Worm (Caenorhabditis elegans) whole organism, mixed stage, embryonic: Measurements from ENCODE around the gene srx-110.

Source experiments
- bed-3 ChIP-seq: fragments of 200-800 bp; sonication (Bioruptor generic); optimal IDR thresholded peaks from 3 replicates; lab custom pipeline; 2018; ENCODE audit warnings: mild to moderate bottlenecking, missing genetic modification characterization, moderate library complexity, missing compliant biosample characterization
- blmp-1 ChIP-seq: fragments of 150-350 bp; optimal IDR thresholded peaks from 2 replicates; lab custom pipeline; 2014; ENCODE audit warnings: missing biosample characterization, missing genetic modification characterization
- ceh-39 ChIP-seq: fragments of 150-350 bp; optimal IDR thresholded peaks from 2 replicates; lab custom pipeline; 2014; ENCODE audit warnings: missing biosample characterization, missing genetic modification characterization
- ceh-83 ChIP-seq: fragments of 200-800 bp; sonication (Bioruptor generic); optimal IDR thresholded peaks from 2 replicates; lab custom pipeline; 2018; ENCODE audit warnings: mild to moderate bottlenecking, missing genetic modification characterization, missing compliant biosample characterization
- ces-1 ChIP-seq: fragments of 150-350 bp; optimal IDR thresholded peaks from 2 replicates; lab custom pipeline; 2014; ENCODE audit warnings: missing biosample characterization, missing genetic modification reagents, missing genetic modification characterization
- drap-1 ChIP-seq: fragments of 200-800 bp; sonication (Bioruptor generic); optimal IDR thresholded peaks from 3 replicates; lab custom pipeline; 2018; ENCODE audit warnings: mild to moderate bottlenecking, missing genetic modification characterization, missing compliant biosample characterization
- elt-1 ChIP-seq: sonication (generic microtip); optimal IDR thresholded peaks from 2 replicates; lab custom pipeline; 2017; ENCODE audit warnings: missing genetic modification characterization, mild to moderate bottlenecking, missing compliant biosample characterization, antibody characterized with exemption, moderate library complexity, borderline replicate concordance; ENCODE audit not compliant: insufficient read depth
- elt-3 ChIP-seq: fragments of 150-350 bp; optimal IDR thresholded peaks from 2 replicates; lab custom pipeline; 2014; ENCODE audit warnings: missing biosample characterization, missing genetic modification characterization
- flh-1 ChIP-seq: fragments of 200-800 bp; sonication (Bioruptor generic); optimal IDR thresholded peaks from 2 replicates; lab custom pipeline; 2018; ENCODE audit warnings: mild to moderate bottlenecking, missing genetic modification characterization, moderate library complexity, missing compliant biosample characterization
- ham-2 ChIP-seq: fragments of 200-800 bp; sonication (Bioruptor generic); optimal IDR thresholded peaks from 2 replicates; lab custom pipeline; 2018; ENCODE audit warnings: mild to moderate bottlenecking, missing genetic modification characterization, missing compliant biosample characterization
- hlh-1 ChIP-seq: fragments of 150-350 bp; optimal IDR thresholded peaks from 2 replicates; lab custom pipeline; 2014; ENCODE audit warnings: missing biosample characterization, missing genetic modification reagents, missing genetic modification characterization
- lin-13 ChIP-seq: fragments of 150-350 bp; optimal IDR thresholded peaks from 2 replicates; lab custom pipeline; 2014; ENCODE audit warnings: missing biosample characterization, missing genetic modification characterization
- lin-32 ChIP-seq: fragments of 200-800 bp; sonication (Bioruptor generic); optimal IDR thresholded peaks from 2 replicates; lab custom pipeline; 2018; ENCODE audit warnings: mild to moderate bottlenecking, missing genetic modification characterization, missing compliant biosample characterization
- lsy-2 ChIP-seq: fragments of 150-350 bp; optimal IDR thresholded peaks from 2 replicates; lab custom pipeline; 2014; ENCODE audit warnings: missing biosample characterization, missing genetic modification characterization
- mab-5 ChIP-seq: fragments of 150-350 bp; optimal IDR thresholded peaks from 2 replicates; lab custom pipeline; 2014; ENCODE audit warnings: missing biosample characterization, missing genetic modification characterization
- mep-1 ChIP-seq: fragments of 150-350 bp; optimal IDR thresholded peaks from 2 replicates; lab custom pipeline; 2017; ENCODE audit warnings: missing biosample characterization, missing genetic modification reagents, missing genetic modification characterization, inconsistent platforms
- mls-2 ChIP-seq: sonication (generic microtip); optimal IDR thresholded peaks from 2 replicates; lab custom pipeline; 2016; ENCODE audit warnings: mild to moderate bottlenecking, missing genetic modification characterization, moderate library complexity, missing compliant biosample characterization
- nhr-12 ChIP-seq: fragments of 150-350 bp; optimal IDR thresholded peaks from 2 replicates; lab custom pipeline; 2014; ENCODE audit warnings: missing biosample characterization, missing genetic modification characterization
- nhr-2 ChIP-seq: fragments of 150-350 bp; optimal IDR thresholded peaks from 2 replicates; lab custom pipeline; 2014; ENCODE audit warnings: missing biosample characterization, missing genetic modification characterization
- nhr-28 ChIP-seq: fragments of 150-350 bp; optimal IDR thresholded peaks from 2 replicates; lab custom pipeline; 2014; ENCODE audit warnings: missing biosample characterization, missing genetic modification characterization
- pha-4 ChIP-seq: fragments of 150-350 bp; optimal IDR thresholded peaks from 2 replicates; lab custom pipeline; 2018; ENCODE audit warnings: missing biosample characterization, missing genetic modification reagents, missing genetic modification characterization
- sem-2 ChIP-seq: fragments of 200-800 bp; sonication (Bioruptor generic); optimal IDR thresholded peaks from 2 replicates; lab custom pipeline; 2018; ENCODE audit warnings: mild to moderate bottlenecking, missing genetic modification characterization, missing compliant biosample characterization
- snpc-4 ChIP-seq: fragments of 150-350 bp; optimal IDR thresholded peaks from 2 replicates; lab custom pipeline; 2014; ENCODE audit warnings: missing biosample characterization, missing genetic modification characterization
- sptf-1 ChIP-seq: sonication (generic microtip); optimal IDR thresholded peaks from 2 replicates; lab custom pipeline; 2017; ENCODE audit warnings: mild to moderate bottlenecking, missing genetic modification characterization, moderate library complexity, missing compliant biosample characterization
- tbx-8 ChIP-seq: fragments of 200-800 bp; sonication (Bioruptor generic); optimal IDR thresholded peaks from 2 replicates; lab custom pipeline; 2018; ENCODE audit warnings: mild to moderate bottlenecking, missing genetic modification characterization, moderate library complexity, missing compliant biosample characterization
- unc-120 ChIP-seq: sonication (generic microtip); optimal IDR thresholded peaks from 2 replicates; lab custom pipeline; 2017; ENCODE audit warnings: missing genetic modification characterization, missing compliant biosample characterization; ENCODE audit not compliant: poor library complexity, severe bottlenecking
- unc-39 ChIP-seq: fragments of 150-350 bp; optimal IDR thresholded peaks from 2 replicates; lab custom pipeline; 2014; ENCODE audit warnings: missing biosample characterization, missing genetic modification characterization
- unc-62 ChIP-seq: fragments of 150-350 bp; optimal IDR thresholded peaks from 2 replicates; lab custom pipeline; 2014; ENCODE audit warnings: missing biosample characterization, missing genetic modification reagents, missing genetic modification characterization
- zip-8 ChIP-seq: fragments of 150-350 bp; optimal IDR thresholded peaks from 2 replicates; lab custom pipeline; 2014; ENCODE audit warnings: missing biosample characterization, missing genetic modification characterization
- ztf-11 ChIP-seq: fragments of 150-350 bp; optimal IDR thresholded peaks from 2 replicates; lab custom pipeline; 2014; ENCODE audit warnings: missing biosample characterization, missing genetic modification characterization

The srx-110 gene

DNA sequence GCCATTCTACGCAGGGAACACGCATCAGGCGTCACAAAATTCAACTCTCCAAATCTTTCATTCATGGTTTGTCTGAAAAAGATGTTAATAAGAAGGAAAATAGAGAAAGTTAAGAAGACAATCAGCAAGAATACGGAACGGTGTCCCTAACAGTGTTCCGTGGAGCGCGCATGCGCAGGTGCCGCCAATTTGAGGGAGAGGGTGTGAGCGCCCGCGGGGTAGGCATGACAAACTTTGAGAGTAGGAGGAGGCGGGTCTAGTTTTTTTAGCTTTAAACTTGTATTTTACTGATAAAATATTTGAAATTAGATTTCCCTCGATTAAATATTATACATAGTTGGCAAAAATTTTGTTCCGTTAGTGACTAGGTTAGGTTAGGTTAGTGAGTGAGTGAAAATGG lies 29.0 kb upstream of the srx-110 start:
- TF ChIP-seq unc-62 (GFP tag; lab: Kevin White, UChicago) (no peak), mab-5 (no peak), unc-120 (tag; lab: Kevin White, UChicago) (no peak), nhr-28 (tag; lab: Kevin White, UChicago) (no peak), elt-1 (tag; lab: Kevin White, UChicago) (no peak), drap-1 (GFP tag; lab: Kevin White, UChicago) (no peak), ham-2 (GFP tag; lab: Kevin White, UChicago) (no peak), unc-39 (no peak), ceh-83 (GFP tag; lab: Kevin White, UChicago) (no peak), nhr-12 (tag; lab: Kevin White, UChicago) (no peak), sptf-1 (tag; lab: Kevin White, UChicago) (no peak), lin-32 (GFP tag; lab: Kevin White, UChicago) (no peak), nhr-2 (tag; lab: Kevin White, UChicago) (no peak), ces-1 (GFP tag; lab: Kevin White, UChicago) (no peak), mls-2 (tag; lab: Kevin White, UChicago) (no peak)

- TF ChIP-seq blmp-1 (tag; lab: Kevin White, UChicago) (no peak), zip-8 (tag; lab: Kevin White, UChicago) (peak; percentile 92)
Observed at ce11 chrII:3681365-3682083, 27.8 kb upstream of the srx-110 start, which contains the start of gene F19B10.10. Gene F19B10.10 (minus strand): TSS chrII:3681415.

- TF ChIP-seq ham-2 (GFP tag; lab: Kevin White, UChicago) = no peak
- TF ChIP-seq mls-2 (tag; lab: Kevin White, UChicago) = no peak
- TF ChIP-seq flh-1 = no peak
- no peak for TF ChIP-seq elt-3 (tag; lab: Kevin White, UChicago)
- no peak for TF ChIP-seq lsy-2 (tag; lab: Kevin White, UChicago)
- TF ChIP-seq ztf-11 (tag; lab: Kevin White, UChicago) = no peak
- peak; percentile 22 for TF ChIP-seq lin-13 (tag; lab: Kevin White, UChicago)
- no peak for TF ChIP-seq zip-8 (tag; lab: Kevin White, UChicago)
- TF ChIP-seq nhr-12 (tag; lab: Kevin White, UChicago) = no peak
- TF ChIP-seq pha-4 = peak; percentile 10
- peak; percentile 66 for TF ChIP-seq unc-62 (GFP tag; lab: Kevin White, UChicago)
- TF ChIP-seq hlh-1 = peak; percentile 82
- no peak for TF ChIP-seq nhr-28 (tag; lab: Kevin White, UChicago)
- no peak for TF ChIP-seq sem-2 (GFP tag; lab: Kevin White, UChicago)
- no peak for TF ChIP-seq ceh-83 (GFP tag; lab: Kevin White, UChicago)
- no peak for TF ChIP-seq blmp-1 (tag; lab: Kevin White, UChicago)
- TF ChIP-seq mep-1 = peak; percentile 26
- TF ChIP-seq drap-1 (GFP tag; lab: Kevin White, UChicago) = no peak
- no peak for TF ChIP-seq snpc-4 (tag; lab: Kevin White, UChicago)
- TF ChIP-seq unc-120 (tag; lab: Kevin White, UChicago) = no peak
- TF ChIP-seq ceh-39 = no peak
- no peak for TF ChIP-seq tbx-8 (GFP tag; lab: Kevin White, UChicago)
- no peak for TF ChIP-seq sptf-1 (tag; lab: Kevin White, UChicago)
Observed at ce11 chrII:3682770-3683234, 26.6 kb upstream of the srx-110 start, which contains the start of gene F19B10.1. Gene F19B10.1 (plus strand): TSS chrII:3683184.

ce11 chrII:3684487-3685067 lies 24.8 kb upstream of the srx-110 start:
- TF ChIP-seq zip-8 (tag; lab: Kevin White, UChicago) (peak; percentile 77), nhr-28 (tag; lab: Kevin White, UChicago) (no peak)

- TF ChIP-seq bed-3 (GFP tag; lab: Kevin White, UChicago) = no peak
- TF ChIP-seq nhr-12 (tag; lab: Kevin White, UChicago) = no peak
- TF ChIP-seq ces-1 (GFP tag; lab: Kevin White, UChicago) = no peak
Observed at ce11 chrII:3688333-3688732, 21.0 kb upstream of the srx-110 start, which contains the start of gene ifas-1. Gene ifas-1 (minus strand): TSS chrII:3688719.
